Fruit fly (Drosophila melanogaster): ENCODE results near the gene S6k.

The S6k gene

dm6 chr3L:5817177-5817576, 6.4 kb upstream of the S6k start:
- TF ChIP-seq tna (GFP tag; IDR thresholded peaks at IDR 0.05; ENCODE audit: partially characterized antibody) (no peak), Fer1 (GFP tag; optimal IDR thresholded peaks at IDR 0.05) (no peak), dmrt11E (tag; optimal IDR thresholded peaks at IDR 0.05) (peak; percentile 69), CG2199 (GFP tag; IDR thresholded peaks at IDR 0.05) (peak; percentile 34; the same call in 1 of the 3 replicates), esg (GFP tag; conservative IDR thresholded peaks at IDR 0.05) (no peak), sr (GFP tag; IDR thresholded peaks at IDR 0.05) (no peak), zf30C (GFP tag; optimal IDR thresholded peaks at IDR 0.05) (peak; percentile 54)

- peak; percentile 85; the same call in 2 of the 3 replicates for TF ChIP-seq CG11560 (tag; IDR thresholded peaks at IDR 0.05)
- TF ChIP-seq vfl (GFP tag; optimal IDR thresholded peaks at IDR 0.05) = no peak
- no peak for TF ChIP-seq CG10366 (GFP tag; IDR thresholded peaks at IDR 0.05)
- peak; percentile 100 for TF ChIP-seq Dp (GFP tag; optimal IDR thresholded peaks at IDR 0.05)
- no peak for TF ChIP-seq Dip3 (GFP tag; optimal IDR thresholded peaks at IDR 0.05)
- peak; percentile 39 for TF ChIP-seq Dek (tag; optimal IDR thresholded peaks at IDR 0.05)
- TF ChIP-seq Pdp1 (GFP tag; optimal IDR thresholded peaks at IDR 0.05) = peak in 1 of 2 experiments; percentile 48
- TF ChIP-seq Bteb2 (GFP tag; optimal IDR thresholded peaks at IDR 0.05) = no peak
- TF ChIP-seq sens (GFP tag) = peak; percentile 24
- peak; percentile 74 for TF ChIP-seq CG6791 (GFP tag; IDR thresholded peaks at IDR 0.05; ENCODE audit: partially characterized antibody)
- TF ChIP-seq Usf (GFP tag; optimal IDR thresholded peaks at IDR 0.05) = no peak
- TF ChIP-seq CG13624 (GFP tag; optimal IDR thresholded peaks at IDR 0.05) = peak; percentile 75
- TF ChIP-seq CG12299 (tag; optimal IDR thresholded peaks at IDR 0.05) = peak; percentile 15
- peak; percentile 100 for TF ChIP-seq E2f2 (GFP tag; IDR thresholded peaks at IDR 0.05)
- no peak for TF ChIP-seq CG1602 (GFP tag; optimal IDR thresholded peaks at IDR 0.05)
- peak; percentile 75 for TF ChIP-seq Ets97D (GFP tag; optimal IDR thresholded peaks at IDR 0.05)
- TF ChIP-seq Asciz (GFP tag; optimal IDR thresholded peaks at IDR 0.05) = no peak
- TF ChIP-seq CG3163 (GFP tag; optimal IDR thresholded peaks at IDR 0.05) = no peak
- TF ChIP-seq CG17829 (tag; optimal IDR thresholded peaks at IDR 0.05) = peak; percentile 25
- peak; percentile 14 for TF ChIP-seq CG8924 (tag; optimal IDR thresholded peaks at IDR 0.05)
- no peak for TF ChIP-seq CG12071 (GFP tag; optimal IDR thresholded peaks at IDR 0.05)
- peak; percentile 49 for TF ChIP-seq CG12391 (tag; optimal IDR thresholded peaks at IDR 0.05)
- no peak for TF ChIP-seq CG14014 (GFP tag; IDR thresholded peaks at IDR 0.05)
- TF ChIP-seq ato (GFP tag; IDR thresholded peaks at IDR 0.05; ENCODE audit: partially characterized antibody) = 0 out of 2 replicates have a peak, but pooled peaks have one; percentile 11
- no peak for TF ChIP-seq CG1832 (GFP tag; optimal IDR thresholded peaks at IDR 0.05)
- TF ChIP-seq dysf (GFP tag; IDR thresholded peaks at IDR 0.05) = no peak
- TF ChIP-seq CG9817 (tag; optimal IDR thresholded peaks at IDR 0.05) = no peak
- no peak for TF ChIP-seq H2.0 (GFP tag; IDR thresholded peaks at IDR 0.05)
- TF ChIP-seq Hmx (GFP tag; optimal IDR thresholded peaks at IDR 0.05) = no peak
- TF ChIP-seq Aef1 (GFP tag; IDR thresholded peaks at IDR 0.05) = no peak
- peak; percentile 44 for TF ChIP-seq chn (GFP tag; optimal IDR thresholded peaks at IDR 0.05)
- no peak for TF ChIP-seq Camta (GFP tag; optimal IDR thresholded peaks at IDR 0.05)
- TF ChIP-seq Nf-YB (GFP tag; optimal IDR thresholded peaks at IDR 0.05) = peak; percentile 27
- TF ChIP-seq chm (GFP tag; IDR thresholded peaks at IDR 0.05) = 0 out of 2 replicates have a peak, but pooled peaks have one; percentile 27
- TF ChIP-seq mam (GFP tag; optimal IDR thresholded peaks at IDR 0.05) = peak; percentile 19
- peak; percentile 43; the same call in 1 of the 3 replicates for TF ChIP-seq CG14860 (GFP tag; IDR thresholded peaks at IDR 0.05; ENCODE audit: partially characterized antibody)
- peak; percentile 62 for TF ChIP-seq Scr (GFP tag; IDR thresholded peaks at IDR 0.05; ENCODE audit: partially characterized antibody)
- no peak for TF ChIP-seq prd (optimal IDR thresholded peaks at IDR 0.05)
- no peak for TF ChIP-seq prd (GFP tag; IDR thresholded peaks at IDR 0.05)
- TF ChIP-seq Trl (optimal IDR thresholded peaks at IDR 0.05) = peak in 1 of 2 experiments; percentile 9
- TF ChIP-seq Trl (GFP tag; optimal IDR thresholded peaks at IDR 0.05) = no peak
- no peak for TF ChIP-seq sima (GFP tag; optimal IDR thresholded peaks at IDR 0.05)
- TF ChIP-seq B-H2 (GFP tag; optimal IDR thresholded peaks at IDR 0.05) = peak; percentile 45
- no peak for TF ChIP-seq Hr3 (GFP tag; optimal IDR thresholded peaks at IDR 0.05)
Observed at dm6 chr3L:5813016-5813415, 2.3 kb upstream of the S6k start, which contains the start of gene mad2. Gene mad2, minus strand, starts transcription at chr3L:5813093.

All from whole organism, embryonic.